Fruit fly (Drosophila melanogaster): Measurements from ENCODE around the gene LpR1.

The LpR1 gene

dm6 chr3R:25721030-25721429, 41.9 kb downstream of the LpR1 start:
- peak; percentile 34 for TF ChIP-seq svp (GFP tag)
- no peak for TF ChIP-seq eg (GFP tag; IDR thresholded peaks at IDR 0.05)
- TF ChIP-seq Sox14 (GFP tag; optimal IDR thresholded peaks at IDR 0.05): no peak
- peak; percentile 53 for TF ChIP-seq Eip78C (GFP tag)

- TF ChIP-seq CG15336 (GFP tag; IDR thresholded peaks at IDR 0.05) (no peak), Hr4 (GFP tag; optimal IDR thresholded peaks at IDR 0.05) (no peak), CG6854 (GFP tag; optimal IDR thresholded peaks at IDR 0.05) (no peak), CG6163 (GFP tag; IDR thresholded peaks at IDR 0.05) (no peak), CG11902 (GFP tag; optimal IDR thresholded peaks at IDR 0.05) (no peak), Lpt (GFP tag; optimal IDR thresholded peaks at IDR 0.05) (no peak), Gug (GFP tag; IDR thresholded peaks at IDR 0.05) (no peak), Eip78C (GFP tag) (no peak), Hr38 (GFP tag; optimal IDR thresholded peaks at IDR 0.05) (no peak), CG6276 (GFP tag; optimal IDR thresholded peaks at IDR 0.05) (no peak), spab (GFP tag; optimal IDR thresholded peaks at IDR 0.05) (no peak), CG6808 (GFP tag; optimal IDR thresholded peaks at IDR 0.05) (no peak), Blimp-1 (GFP tag; optimal IDR thresholded peaks at IDR 0.05) (no peak), fd59A (GFP tag; optimal IDR thresholded peaks at IDR 0.05) (no peak), net (GFP tag; optimal IDR thresholded peaks at IDR 0.05) (no peak), Hr39 (GFP tag; optimal IDR thresholded peaks at IDR 0.05) (no peak), pdm3 (GFP tag; optimal IDR thresholded peaks at IDR 0.05) (no peak), CG9139 (GFP tag; optimal IDR thresholded peaks at IDR 0.05) (no peak), achi (GFP tag; optimal IDR thresholded peaks at IDR 0.05) (no peak), CG11294 (GFP tag; IDR thresholded peaks at IDR 0.05) (no peak)
Measured at dm6 chr3R:25720024-25720574, 42.8 kb downstream of the LpR1 start.

- TF ChIP-seq CG10669 (GFP tag; optimal IDR thresholded peaks at IDR 0.05) (no peak), CG34406 (GFP tag; optimal IDR thresholded peaks at IDR 0.05) (no peak), Gug (GFP tag; IDR thresholded peaks at IDR 0.05) (no peak), Smox (GFP tag; optimal IDR thresholded peaks at IDR 0.05) (no peak), topi (GFP tag; optimal IDR thresholded peaks at IDR 0.05) (no peak), CG6276 (GFP tag; optimal IDR thresholded peaks at IDR 0.05) (no peak), Eip78C (GFP tag) (no peak), Ets96B (tag; optimal IDR thresholded peaks at IDR 0.05) (no peak), svp (GFP tag) (no peak), achi (GFP tag; optimal IDR thresholded peaks at IDR 0.05) (no peak), cyc (GFP tag; optimal IDR thresholded peaks at IDR 0.05) (no peak), Hr38 (GFP tag; optimal IDR thresholded peaks at IDR 0.05) (no peak), CG6163 (GFP tag; IDR thresholded peaks at IDR 0.05) (no peak), CG31627 (GFP tag; optimal IDR thresholded peaks at IDR 0.05) (no peak), OdsH (GFP tag; optimal IDR thresholded peaks at IDR 0.05) (no peak), CG4318 (GFP tag; optimal IDR thresholded peaks at IDR 0.05) (no peak), CG10631 (GFP tag; optimal IDR thresholded peaks at IDR 0.05) (no peak), esn (GFP tag; optimal IDR thresholded peaks at IDR 0.05) (no peak)
Measured at dm6 chr3R:25694167-25694689, 68.7 kb downstream of the LpR1 start.

Measured in whole organism, prepupa.